Worm (Caenorhabditis elegans): ENCODE data around the gene F37A4.3.
A peak's percentile ranks its signal among the peaks of the same experiment; 100 is the strongest.

ce11 chrIII:6709983-6710382 lies 8.4 kb upstream of the F37A4.3 start, which contains the start of gene isw-1:
- no peak for TF ChIP-seq pha-4 (tag; optimal IDR thresholded peaks at IDR 0.05)
- TF ChIP-seq F23B12.7 (tag; optimal IDR thresholded peaks at IDR 0.05; ENCODE audit: insufficient read depth), result peak; percentile 47
- no peak for TF ChIP-seq sdz-38 (tag; optimal IDR thresholded peaks at IDR 0.05)
- peak in 2 of 3 experiments; percentile 76 to 92 for TF ChIP-seq lin-35 (GFP tag; optimal IDR thresholded peaks at IDR 0.05)
- TF ChIP-seq K12H6.12 (tag; optimal IDR thresholded peaks at IDR 0.05), result no peak
